Worm (Caenorhabditis elegans): Measurements from ENCODE around the gene T19B10.12.

DNA sequence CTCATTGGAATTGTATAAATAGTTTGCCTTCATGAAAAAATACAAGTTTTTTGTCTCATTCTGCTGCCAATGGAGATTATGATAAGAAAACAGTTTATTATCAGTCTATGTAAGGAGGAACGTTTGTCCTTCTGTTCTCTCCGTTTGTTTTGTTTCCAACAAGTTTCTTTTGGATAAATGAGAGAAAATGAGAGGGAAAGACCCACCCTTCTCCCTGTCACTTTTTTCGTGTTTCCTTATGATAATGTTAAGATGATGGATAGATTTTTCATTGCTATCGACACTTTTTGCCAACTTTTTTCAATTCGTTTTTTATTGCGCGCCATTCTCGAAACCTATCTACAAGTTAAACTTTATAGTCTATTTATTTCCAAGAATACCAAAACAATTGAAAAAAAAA is 19.7 kb upstream of the T19B10.12 start:
- no peak for TF ChIP-seq bed-3 (GFP tag; optimal IDR thresholded peaks at IDR 0.05)
- no peak for TF ChIP-seq elt-3 (tag; optimal IDR thresholded peaks at IDR 0.05)
- TF ChIP-seq drap-1 (GFP tag; optimal IDR thresholded peaks at IDR 0.05), result no peak
- TF ChIP-seq nhr-12 (tag; optimal IDR thresholded peaks at IDR 0.05), result no peak

Data from whole organism, mixed stage, embryonic.